Fruit fly (Drosophila melanogaster) whole organism, prepupa: ENCODE results near the gene Muted.
A peak's percentile ranks its signal among the peaks of the same experiment; 100 is the strongest.

Source experiments
- Blimp-1 ChIP-seq: fragments of 200-800 bp; sonication (Bioruptor generic); optimal IDR thresholded peaks from 3 replicates; lab custom pipeline; 2017; ENCODE audit warnings: missing biosample characterization, missing genetic modification characterization, mild to moderate bottlenecking, moderate library complexity, missing genetic modification reagents
- CG10669 ChIP-seq: fragments of 200-800 bp; sonication (Bioruptor generic); optimal IDR thresholded peaks from 3 replicates; lab custom pipeline; 2018; ENCODE audit warnings: missing biosample characterization, mild to moderate bottlenecking, missing genetic modification characterization, moderate library complexity
- CG11294 ChIP-seq: fragments of 200-800 bp; sonication (Bioruptor generic); IDR thresholded peaks from 2 replicates; pipeline ENCODE4 v1.3.6; 2022; ENCODE audit warnings: missing biosample characterization, missing genetic modification characterization
- CG11762 ChIP-seq: fragments of 200-800 bp; sonication (Bioruptor generic); optimal IDR thresholded peaks from 3 replicates; lab custom pipeline; 2016; ENCODE audit warnings: missing biosample characterization, missing genetic modification characterization; ENCODE audit not compliant: insufficient read depth
- CG11902 ChIP-seq: fragments of 200-800 bp; sonication (Bioruptor generic); optimal IDR thresholded peaks from 3 replicates; lab custom pipeline; 2016; ENCODE audit warnings: missing biosample characterization, missing genetic modification characterization
- CG15336 ChIP-seq: fragments of 200-800 bp; sonication (Bioruptor generic); IDR thresholded peaks from 2 replicates; pipeline ENCODE4 v1.3.6; 2022; ENCODE audit warnings: missing biosample characterization, missing genetic modification characterization
- CG1621 ChIP-seq: fragments of 200-800 bp; sonication (Bioruptor generic); optimal IDR thresholded peaks from 3 replicates; lab custom pipeline; 2018; ENCODE audit warnings: missing biosample characterization, mild to moderate bottlenecking, missing genetic modification characterization
- CG3032 ChIP-seq: fragments of 200-800 bp; optimal IDR thresholded peaks from 2 replicates; lab custom pipeline; 2019; ENCODE audit warnings: missing biosample characterization, mild to moderate bottlenecking, missing genetic modification characterization, moderate library complexity
- CG31627 ChIP-seq: fragments of 200-800 bp; sonication (Bioruptor generic); optimal IDR thresholded peaks from 3 replicates; lab custom pipeline; 2016; ENCODE audit warnings: missing biosample characterization, missing genetic modification characterization
- CG32006 ChIP-seq: fragments of 200-800 bp; sonication (Bioruptor generic); optimal IDR thresholded peaks from 3 replicates; lab custom pipeline; 2017; ENCODE audit warnings: missing biosample characterization, mild to moderate bottlenecking, missing genetic modification characterization
- CG34406 ChIP-seq: fragments of 200-800 bp; sonication (Bioruptor generic); optimal IDR thresholded peaks from 3 replicates; lab custom pipeline; 2016; ENCODE audit warnings: missing biosample characterization, missing genetic modification characterization
- CG3919 ChIP-seq: fragments of 200-800 bp; sonication (Bioruptor generic); optimal IDR thresholded peaks from 3 replicates; lab custom pipeline; 2016; ENCODE audit warnings: missing biosample characterization, missing genetic modification characterization
- CG4318 ChIP-seq: fragments of 200-800 bp; sonication (Bioruptor generic); optimal IDR thresholded peaks from 3 replicates; lab custom pipeline; 2017; ENCODE audit warnings: missing biosample characterization, mild to moderate bottlenecking, missing genetic modification characterization
- CG6163 ChIP-seq: fragments of 200-800 bp; sonication (Bioruptor generic); IDR thresholded peaks from 3 replicates; pipeline ENCODE4 v1.3.6; 2022; ENCODE audit warnings: missing biosample characterization, missing genetic modification characterization
- CG6276 ChIP-seq: fragments of 200-800 bp; sonication (Bioruptor generic); optimal IDR thresholded peaks from 2 replicates; lab custom pipeline; 2017; ENCODE audit warnings: missing biosample characterization, mild to moderate bottlenecking, missing genetic modification characterization
- CG6792 ChIP-seq: fragments of 200-800 bp; sonication (Bioruptor generic); optimal IDR thresholded peaks from 3 replicates; lab custom pipeline; 2016; ENCODE audit warnings: missing biosample characterization, missing genetic modification characterization
- CG6808 ChIP-seq: fragments of 200-800 bp; sonication (Bioruptor generic); optimal IDR thresholded peaks from 3 replicates; lab custom pipeline; 2017; ENCODE audit warnings: missing biosample characterization, missing genetic modification characterization, mild to moderate bottlenecking, moderate library complexity, missing genetic modification reagents
- CG7368 ChIP-seq: fragments of 200-800 bp; sonication (Bioruptor generic); optimal IDR thresholded peaks from 3 replicates; lab custom pipeline; 2016; ENCODE audit warnings: missing biosample characterization, missing genetic modification characterization
- CG8632 ChIP-seq: fragments of 200-800 bp; sonication (Bioruptor generic); optimal IDR thresholded peaks from 3 replicates; lab custom pipeline; 2016; ENCODE audit warnings: missing biosample characterization, missing genetic modification characterization
- Ets21C ChIP-seq: fragments of 200-800 bp; sonication (Bioruptor generic); optimal IDR thresholded peaks from 3 replicates; lab custom pipeline; 2016; ENCODE audit warnings: missing biosample characterization, missing genetic modification characterization
- Gug ChIP-seq: fragments of 200-800 bp; sonication (Bioruptor generic); IDR thresholded peaks from 2 replicates; pipeline ENCODE4 v1.3.6; 2022; ENCODE audit warnings: missing biosample characterization, missing genetic modification characterization
- Hr38 ChIP-seq: sonication (Bioruptor generic); optimal IDR thresholded peaks from 2 replicates; lab custom pipeline; 2016; ENCODE audit warnings: missing biosample characterization, missing genetic modification characterization
- Hr39 ChIP-seq: fragments of 200-800 bp; sonication (Bioruptor generic); optimal IDR thresholded peaks from 2 replicates; lab custom pipeline; 2016; ENCODE audit warnings: missing biosample characterization, missing genetic modification characterization
- Hr4 ChIP-seq: fragments of 200-800 bp; sonication (Bioruptor generic); optimal IDR thresholded peaks from 3 replicates; lab custom pipeline; 2016; ENCODE audit warnings: missing biosample characterization, missing genetic modification characterization
- Lpt ChIP-seq: fragments of 200-800 bp; sonication (Bioruptor generic); optimal IDR thresholded peaks from 3 replicates; lab custom pipeline; 2016; ENCODE audit warnings: missing biosample characterization, missing genetic modification characterization
- Met ChIP-seq: fragments of 200-800 bp; sonication (Bioruptor generic); optimal IDR thresholded peaks from 3 replicates; lab custom pipeline; 2016; ENCODE audit warnings: missing biosample characterization, missing genetic modification characterization
- OdsH ChIP-seq: fragments of 200-800 bp; sonication (Bioruptor generic); optimal IDR thresholded peaks from 3 replicates; lab custom pipeline; 2016; ENCODE audit warnings: missing biosample characterization, missing genetic modification characterization
- Smox ChIP-seq: fragments of 200-800 bp; sonication (Bioruptor generic); optimal IDR thresholded peaks from 3 replicates; lab custom pipeline; 2016; ENCODE audit warnings: missing biosample characterization, missing genetic modification characterization
- Sox102F ChIP-seq: fragments of 200-800 bp; sonication (Bioruptor generic); optimal IDR thresholded peaks from 2 replicates; lab custom pipeline; 2016; ENCODE audit warnings: missing biosample characterization, mild to moderate bottlenecking, missing genetic modification characterization
- Sox14 ChIP-seq: fragments of 200-800 bp; sonication (Bioruptor generic); optimal IDR thresholded peaks from 3 replicates; lab custom pipeline; 2016; ENCODE audit warnings: missing biosample characterization, missing genetic modification characterization
- achi ChIP-seq: fragments of 200-800 bp; sonication (Bioruptor generic); optimal IDR thresholded peaks from 3 replicates; lab custom pipeline; 2016; ENCODE audit warnings: missing biosample characterization, missing genetic modification characterization
- cyc ChIP-seq: fragments of 200-800 bp; sonication (Bioruptor generic); optimal IDR thresholded peaks from 3 replicates; lab custom pipeline; 2016; ENCODE audit warnings: missing biosample characterization, missing genetic modification characterization
- eg ChIP-seq: fragments of 200-800 bp; sonication (Bioruptor generic); IDR thresholded peaks from 3 replicates; pipeline ENCODE4 v1.3.6; 2022; ENCODE audit warnings: missing biosample characterization, missing genetic modification characterization
- esn ChIP-seq: fragments of 200-800 bp; sonication (Bioruptor generic); optimal IDR thresholded peaks from 2 replicates; lab custom pipeline; 2016; ENCODE audit warnings: missing biosample characterization, mild to moderate bottlenecking, missing genetic modification characterization, moderate library complexity
- fd59A ChIP-seq: fragments of 200-800 bp; sonication (Bioruptor generic); optimal IDR thresholded peaks from 2 replicates; lab custom pipeline; 2017; ENCODE audit warnings: missing biosample characterization, mild to moderate bottlenecking, missing genetic modification characterization, missing genetic modification reagents
- fkh ChIP-seq: fragments of 200-800 bp; sonication (Bioruptor generic); optimal IDR thresholded peaks from 3 replicates; lab custom pipeline; 2017; ENCODE audit warnings: missing biosample characterization, mild to moderate bottlenecking, missing genetic modification characterization, moderate library complexity
- lz ChIP-seq: fragments of 200-800 bp; sonication (Bioruptor generic); optimal IDR thresholded peaks from 3 replicates; lab custom pipeline; 2016; ENCODE audit warnings: missing biosample characterization, missing genetic modification characterization
- net ChIP-seq: fragments of 200-800 bp; sonication (Bioruptor generic); optimal IDR thresholded peaks from 3 replicates; lab custom pipeline; 2016; ENCODE audit warnings: missing biosample characterization, missing genetic modification characterization
- pdm3 ChIP-seq: fragments of 200-800 bp; sonication (Bioruptor generic); optimal IDR thresholded peaks from 3 replicates; lab custom pipeline; 2016; ENCODE audit warnings: missing biosample characterization, missing genetic modification characterization
- salr ChIP-seq, 2 experiments: fragments of 200-800 bp; sonication (Bioruptor generic); optimal IDR thresholded peaks; 3 replicates each; lab custom pipeline; 2016 to 2018; ENCODE audit warnings: missing biosample characterization in 2 of 2, missing genetic modification characterization in 2 of 2, mild to moderate bottlenecking in 1 of 2
- vri ChIP-seq: fragments of 200-800 bp; sonication (Bioruptor generic); optimal IDR thresholded peaks from 3 replicates; lab custom pipeline; 2016; ENCODE audit warnings: missing biosample characterization, mild to moderate bottlenecking, missing genetic modification characterization

The Muted gene

dm6 chr3R:22389614-22390013 is 27.2 kb downstream of the Muted start, which contains the start of the genes CAH8 and CG7059:
Gene CAH8, minus strand, starts transcription at chr3R:22389714.
Gene CG7059, plus strand, starts transcription at chr3R:22389780.
- TF ChIP-seq CG6792 (GFP tag; lab: Kevin White, UChicago), result no peak
- no peak for TF ChIP-seq lz (GFP tag; lab: Kevin White, UChicago)
- no peak for TF ChIP-seq eg (GFP tag; lab: Robert Waterston, UW)
- no peak for TF ChIP-seq net
- no peak for TF ChIP-seq achi
- no peak for TF ChIP-seq Lpt (GFP tag; lab: Kevin White, UChicago)
- no peak for TF ChIP-seq CG11762 (GFP tag; lab: Kevin White, UChicago)
- no peak for TF ChIP-seq CG11294 (GFP tag; lab: Robert Waterston, UW)
- no peak for TF ChIP-seq Hr38 (GFP tag; lab: Kevin White, UChicago)
- TF ChIP-seq fkh (GFP tag; lab: Kevin White, UChicago), result no peak
- no peak for TF ChIP-seq fd59A (GFP tag; lab: Kevin White, UChicago)
- no peak for TF ChIP-seq CG3919 (GFP tag; lab: Kevin White, UChicago)
- TF ChIP-seq CG6808 (GFP tag; lab: Kevin White, UChicago), result no peak
- TF ChIP-seq CG10669 (GFP tag; lab: Kevin White, UChicago), result no peak
- TF ChIP-seq esn (GFP tag; lab: Kevin White, UChicago), result no peak

- TF ChIP-seq CG6163, result no peak
- TF ChIP-seq pdm3, result no peak
- TF ChIP-seq CG7368 (GFP tag; lab: Kevin White, UChicago), result no peak
- no peak for TF ChIP-seq Gug (GFP tag; lab: Robert Waterston, UW)
- TF ChIP-seq vri (GFP tag; lab: Kevin White, UChicago), result no peak
Measured at dm6 chr3R:22390109-22390508, 27.7 kb downstream of the Muted start.

- TF ChIP-seq CG6276 (GFP tag; lab: Kevin White, UChicago) (no peak), fd59A (GFP tag; lab: Kevin White, UChicago) (no peak), CG10669 (GFP tag; lab: Kevin White, UChicago) (no peak), CG1621 (tag; lab: Kevin White, UChicago) (no peak), Met (GFP tag; lab: Kevin White, UChicago) (no peak), CG3919 (GFP tag; lab: Kevin White, UChicago) (no peak), Hr4 (GFP tag; lab: Kevin White, UChicago) (no peak), CG11902 (GFP tag; lab: Kevin White, UChicago) (no peak), CG6808 (GFP tag; lab: Kevin White, UChicago) (no peak), Sox102F (GFP tag; lab: Kevin White, UChicago) (no peak), Ets21C (no peak), CG8632 (no peak), eg (GFP tag; lab: Robert Waterston, UW) (no peak), Hr39 (GFP tag; lab: Kevin White, UChicago) (no peak), CG6163 (no peak), cyc (no peak), CG32006 (no peak)
Measured at dm6 chr3R:22394004-22394403, 31.6 kb downstream of the Muted start, which contains the start of gene CG13857. Gene CG13857, minus strand, starts transcription at chr3R:22394104.

DNA sequence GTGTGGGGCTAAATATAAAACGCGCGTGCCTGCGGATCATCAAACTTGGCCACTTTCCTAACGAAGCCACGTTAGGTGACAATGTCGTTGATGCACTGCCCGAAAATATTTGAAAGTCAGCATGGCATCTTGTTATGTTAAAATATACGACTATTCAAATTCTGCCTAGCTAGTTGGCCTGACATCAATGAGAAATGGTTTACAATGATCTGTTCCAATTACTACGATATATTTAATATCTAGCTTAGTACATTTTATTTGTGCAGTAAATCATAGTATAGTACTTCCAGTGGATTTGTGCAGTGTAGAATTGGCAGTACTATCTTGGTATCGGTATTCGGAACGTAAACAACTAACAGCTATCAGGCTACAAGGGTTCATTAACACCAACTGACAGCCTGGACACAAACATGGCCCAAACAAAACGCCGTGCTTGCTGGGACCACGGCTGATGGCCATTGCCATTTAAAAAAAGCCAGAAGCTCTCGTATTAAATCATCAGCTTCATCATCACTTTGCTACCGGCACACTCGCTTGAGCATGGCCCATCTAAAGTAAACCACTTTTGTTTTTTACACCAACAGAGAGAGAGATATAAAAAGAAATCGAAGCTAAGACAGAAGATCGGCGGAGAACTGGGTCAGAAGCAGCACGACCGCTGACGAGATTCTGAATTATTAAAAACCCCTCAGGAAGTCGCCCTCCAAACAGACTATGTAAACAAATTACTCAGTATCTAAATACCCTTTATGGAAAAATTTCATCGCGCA is 33.2 kb downstream of the Muted start:
- peak; percentile 19 for TF ChIP-seq CG3919 (GFP tag; lab: Kevin White, UChicago)
- TF ChIP-seq Blimp-1, result peak; percentile 27
- TF ChIP-seq CG6808 (GFP tag; lab: Kevin White, UChicago), result no peak
- no peak for TF ChIP-seq Hr38 (GFP tag; lab: Kevin White, UChicago)
- peak; percentile 31; the same call in 1 of the 2 replicates for TF ChIP-seq Gug (GFP tag; lab: Robert Waterston, UW)
- no peak for TF ChIP-seq salr (GFP tag; optimal IDR thresholded peaks at IDR 0.05; lab: Kevin White, UChicago)
- no peak for TF ChIP-seq esn (GFP tag; lab: Kevin White, UChicago)
- TF ChIP-seq achi, result peak; percentile 14
- TF ChIP-seq Hr4 (GFP tag; lab: Kevin White, UChicago), result peak; percentile 45
- no peak for TF ChIP-seq CG3032 (tag; lab: Kevin White, UChicago)
- TF ChIP-seq Met (GFP tag; lab: Kevin White, UChicago), result no peak
- TF ChIP-seq CG6163, result 0 out of 3 replicates have a peak, but pooled peaks have one; percentile 24
- TF ChIP-seq CG8632, result no peak
- TF ChIP-seq CG4318 (GFP tag; lab: Kevin White, UChicago), result peak; percentile 27
- no peak for TF ChIP-seq CG34406 (GFP tag; lab: Kevin White, UChicago)
- no peak for TF ChIP-seq CG11762 (GFP tag; lab: Kevin White, UChicago)
- TF ChIP-seq Sox14 (GFP tag; lab: Kevin White, UChicago), result no peak
- peak; percentile 18 for TF ChIP-seq pdm3
- TF ChIP-seq lz (GFP tag; lab: Kevin White, UChicago), result no peak
- no peak for TF ChIP-seq eg (GFP tag; lab: Robert Waterston, UW)
- peak; percentile 58 for TF ChIP-seq CG32006
- TF ChIP-seq OdsH, result no peak
- no peak for TF ChIP-seq Smox (GFP tag; lab: Kevin White, UChicago)
- TF ChIP-seq CG11902 (GFP tag; lab: Kevin White, UChicago), result no peak
- TF ChIP-seq CG1621 (tag; lab: Kevin White, UChicago), result no peak
- TF ChIP-seq Hr39 (GFP tag; lab: Kevin White, UChicago), result no peak
- 0 out of 2 replicates have a peak, but pooled peaks have one; percentile 15 for TF ChIP-seq CG15336 (GFP tag; lab: Robert Waterston, UW)
- TF ChIP-seq CG31627 (GFP tag; lab: Kevin White, UChicago), result no peak
